Worm (Caenorhabditis elegans) whole organism, L4 larva: ENCODE measurements around the gene nhr-117.
A peak's percentile ranks its signal among the peaks of the same experiment; 100 is the strongest.

Experiments
- F26F4.8 ChIP-seq: fragments of 200-800 bp; sonication (Bioruptor generic); conservative IDR thresholded peaks from 2 replicates; pipeline ENCODE4 v1.3.6; 2022; ENCODE audit warnings: missing genetic modification characterization, missing compliant biosample characterization
- F44E2.7 ChIP-seq: fragments of 200-800 bp; sonication (Bioruptor generic); IDR thresholded peaks from 2 replicates; pipeline ENCODE4 v2.1.2; 2022; ENCODE audit warnings: missing genetic modification characterization, missing compliant biosample characterization
- T20F7.1 ChIP-seq: fragments of 200-800 bp; sonication (Bioruptor generic); optimal IDR thresholded peaks from 2 replicates; lab custom pipeline; 2018; ENCODE audit warnings: mild to moderate bottlenecking, missing genetic modification characterization, missing compliant biosample characterization
- T26A8.4 ChIP-seq: fragments of 200-800 bp; sonication (Bioruptor generic); IDR thresholded peaks from 2 replicates; pipeline ENCODE4 v1.3.6; 2022; ENCODE audit warnings: missing genetic modification characterization, missing compliant biosample characterization
- Y48G9A.11 ChIP-seq: fragments of 200-800 bp; sonication (Bioruptor generic); IDR thresholded peaks from 2 replicates; pipeline ENCODE4 v1.3.6; 2022; ENCODE audit warnings: missing genetic modification reagents, missing genetic modification characterization, missing compliant biosample characterization
- aha-1 ChIP-seq: fragments of 150-350 bp; peaks from one replicate; lab custom pipeline; 2014; ENCODE audit warnings: missing biosample characterization, missing genetic modification characterization
- arid-1 ChIP-seq: fragments of 200-800 bp; sonication (Bioruptor generic); conservative IDR thresholded peaks from 2 replicates; pipeline ENCODE4 v1.3.6; 2022; ENCODE audit warnings: missing genetic modification reagents, missing genetic modification characterization, missing compliant biosample characterization
- ceh-32 ChIP-seq: sonication (generic microtip); optimal IDR thresholded peaks from 2 replicates; lab custom pipeline; 2016; ENCODE audit warnings: mild to moderate bottlenecking, missing genetic modification characterization, missing compliant biosample characterization; ENCODE audit not compliant: poor library complexity
- ceh-44 ChIP-seq: fragments of 200-800 bp; sonication (Bioruptor generic); IDR thresholded peaks from 2 replicates; pipeline ENCODE4 v1.3.6; 2022; ENCODE audit warnings: missing genetic modification reagents, missing genetic modification characterization, missing compliant biosample characterization
- ceh-62 ChIP-seq: sonication (generic microtip); optimal IDR thresholded peaks from 2 replicates; lab custom pipeline; 2017; ENCODE audit warnings: missing biosample characterization, missing genetic modification characterization
- dmd-8 ChIP-seq: fragments of 200-800 bp; sonication (Bioruptor generic); IDR thresholded peaks from 2 replicates; pipeline ENCODE4 v1.3.6; 2022; ENCODE audit warnings: missing genetic modification characterization, missing compliant biosample characterization
- dpl-1 ChIP-seq: fragments of 150-350 bp; optimal IDR thresholded peaks from 2 replicates; lab custom pipeline; 2014; ENCODE audit warnings: missing biosample characterization, missing genetic modification reagents, missing genetic modification characterization
- duxl-1 ChIP-seq: sonication (generic microtip); optimal IDR thresholded peaks from 2 replicates; lab custom pipeline; 2016; ENCODE audit warnings: mild to moderate bottlenecking, missing genetic modification characterization, moderate library complexity, missing compliant biosample characterization; ENCODE audit not compliant: poor library complexity
- dve-1 ChIP-seq: sonication (generic microtip); optimal IDR thresholded peaks from 2 replicates; lab custom pipeline; 2017; ENCODE audit warnings: antibody characterized with exemption, mild to moderate bottlenecking, missing genetic modification characterization, missing compliant biosample characterization; ENCODE audit not compliant: insufficient read depth
- fos-1 ChIP-seq: fragments of 150-350 bp; optimal IDR thresholded peaks from 2 replicates; lab custom pipeline; 2014; ENCODE audit warnings: missing biosample characterization, missing genetic modification characterization
- gei-8 ChIP-seq: fragments of 200-800 bp; sonication (Bioruptor generic); optimal IDR thresholded peaks from 2 replicates; lab custom pipeline; 2018; ENCODE audit warnings: mild to moderate bottlenecking, missing genetic modification characterization, missing compliant biosample characterization
- hif-1 ChIP-seq, 2 experiments: sonication (generic microtip); optimal IDR thresholded peaks; 2 replicates each; lab custom pipeline; 2016 to 2017; ENCODE audit warnings: missing compliant biosample characterization in 2 of 2, missing genetic modification characterization in 2 of 2, missing genetic modification reagents in 2 of 2, missing genotype in 2 of 2, mild to moderate bottlenecking in 1 of 2
- lim-7 ChIP-seq: fragments of 200-800 bp; sonication (Bioruptor generic); IDR thresholded peaks from 2 replicates; pipeline ENCODE4 v1.3.6; 2022; ENCODE audit warnings: missing genetic modification characterization, missing compliant biosample characterization
- lin-1 ChIP-seq: fragments of 200-800 bp; sonication (Bioruptor generic); IDR thresholded peaks from 2 replicates; pipeline ENCODE4 v1.3.6; 2022; ENCODE audit warnings: missing genetic modification reagents, missing genetic modification characterization, missing compliant biosample characterization
- lin-13 ChIP-seq: fragments of 150-350 bp; optimal IDR thresholded peaks from 2 replicates; lab custom pipeline; 2014; ENCODE audit warnings: missing biosample characterization, missing genetic modification reagents, missing genetic modification characterization
- lin-29 ChIP-seq: fragments of 200-800 bp; sonication (Bioruptor generic); IDR thresholded peaks from 2 replicates; pipeline ENCODE4 v1.3.6; 2022; ENCODE audit warnings: missing genetic modification reagents, missing genetic modification characterization, missing compliant biosample characterization
- lin-38 ChIP-seq: fragments of 200-800 bp; sonication (Bioruptor generic); IDR thresholded peaks from 2 replicates; pipeline ENCODE4 v1.3.6; 2022; ENCODE audit warnings: missing genetic modification reagents, missing genetic modification characterization, missing compliant biosample characterization
- madf-5 ChIP-seq, 2 experiments: fragments of 200-800 bp; sonication (Bioruptor generic); IDR thresholded peaks; 2 replicates each; pipeline ENCODE4 v1.3.6; 2022; ENCODE audit warnings: missing compliant biosample characterization in 2 of 2, missing genetic modification characterization in 2 of 2
- mep-1 ChIP-seq: fragments of 150-350 bp; sonication (generic microtip); optimal IDR thresholded peaks from 3 replicates; lab custom pipeline; 2014; ENCODE audit warnings: missing biosample characterization, missing genetic modification characterization
- nhr-237 ChIP-seq: sonication (generic microtip); optimal IDR thresholded peaks from 2 replicates; lab custom pipeline; 2017; ENCODE audit warnings: missing biosample characterization, missing genetic modification characterization
- nhr-77 ChIP-seq: fragments of 150-350 bp; optimal IDR thresholded peaks from 2 replicates; lab custom pipeline; 2014; ENCODE audit warnings: missing biosample characterization, missing genetic modification characterization
- set-16 ChIP-seq: fragments of 200-800 bp; sonication (Bioruptor generic); IDR thresholded peaks from 2 replicates; pipeline ENCODE4 v1.3.6; 2022; ENCODE audit warnings: missing genetic modification reagents, missing genetic modification characterization, missing compliant biosample characterization
- tra-1 ChIP-seq: fragments of 200-800 bp; sonication (Bioruptor generic); IDR thresholded peaks from 2 replicates; pipeline ENCODE4 v1.3.6; 2022; ENCODE audit warnings: missing genetic modification reagents, missing genetic modification characterization, missing compliant biosample characterization
- unc-130 ChIP-seq: sonication (generic microtip); optimal IDR thresholded peaks from 2 replicates; lab custom pipeline; 2016; ENCODE audit warnings: missing genetic modification reagents, missing genetic modification characterization, missing compliant biosample characterization
- unc-62 ChIP-seq, 3 experiments: fragments of 150-350 bp in 1 of 3; sonication (generic microtip); optimal IDR thresholded peaks in 2 of 3; peaks in 1 of 3; 1 replicate in 1 of 3; 2 replicates in 2 of 3; lab custom pipeline; 2014 to 2017; ENCODE audit warnings: missing biosample characterization in 3 of 3, missing genetic modification characterization in 3 of 3, missing genetic modification reagents in 3 of 3, missing genotype in 1 of 3
- ztf-11 ChIP-seq: fragments of 150-350 bp; optimal IDR thresholded peaks from 2 replicates; lab custom pipeline; 2014; ENCODE audit warnings: missing biosample characterization, missing genetic modification characterization
- ztf-7 ChIP-seq: fragments of 150-350 bp; optimal IDR thresholded peaks from 2 replicates; lab custom pipeline; 2014; ENCODE audit warnings: missing biosample characterization, missing genetic modification characterization

Gene nhr-117

ce11 chrV:1579790-1580189 is 41.5 kb downstream of the nhr-117 start:
- TF ChIP-seq arid-1 (GFP tag; lab: Robert Waterston, UW): no peak
- TF ChIP-seq T20F7.1 (GFP tag; lab: Kevin White, UChicago): no peak
- no peak for TF ChIP-seq lin-1
- no peak for TF ChIP-seq ceh-32 (tag; lab: Kevin White, UChicago)
- TF ChIP-seq ceh-62 (tag; lab: Kevin White, UChicago): no peak
- TF ChIP-seq mep-1 (tag; lab: Kevin White, UChicago): no peak
- no peak for TF ChIP-seq T26A8.4 (GFP tag; lab: Robert Waterston, UW)
- no peak for TF ChIP-seq gei-8 (GFP tag; lab: Kevin White, UChicago)
- TF ChIP-seq aha-1: no peak
- TF ChIP-seq F26F4.8 (GFP tag; lab: Robert Waterston, UW): no peak
- no peak for TF ChIP-seq dpl-1
- TF ChIP-seq tra-1 (GFP tag; lab: Robert Waterston, UW): no peak
- no peak for TF ChIP-seq lin-38 (GFP tag; lab: Robert Waterston, UW)
- no peak for TF ChIP-seq unc-130 (GFP tag; lab: Kevin White, UChicago)
- no peak for TF ChIP-seq dve-1 (tag; lab: Kevin White, UChicago)
- no peak for TF ChIP-seq ztf-11 (tag; lab: Kevin White, UChicago)
- no peak for TF ChIP-seq lin-29
- no peak for TF ChIP-seq F44E2.7
- no peak for TF ChIP-seq ztf-7 (tag; lab: Kevin White, UChicago)
- TF ChIP-seq, all 104 proteins: peak for 0

ce11 chrV:1578572-1579230 is 42.6 kb downstream of the nhr-117 start:
- TF ChIP-seq fos-1 (tag; lab: Kevin White, UChicago) (no peak), madf-5 (GFP tag; IDR thresholded peaks at IDR 0.05; lab: Robert Waterston, UW) (0 out of 4 replicates have a peak, but pooled peaks of 1 of the 2 experiments have one; percentile 12)

DNA sequence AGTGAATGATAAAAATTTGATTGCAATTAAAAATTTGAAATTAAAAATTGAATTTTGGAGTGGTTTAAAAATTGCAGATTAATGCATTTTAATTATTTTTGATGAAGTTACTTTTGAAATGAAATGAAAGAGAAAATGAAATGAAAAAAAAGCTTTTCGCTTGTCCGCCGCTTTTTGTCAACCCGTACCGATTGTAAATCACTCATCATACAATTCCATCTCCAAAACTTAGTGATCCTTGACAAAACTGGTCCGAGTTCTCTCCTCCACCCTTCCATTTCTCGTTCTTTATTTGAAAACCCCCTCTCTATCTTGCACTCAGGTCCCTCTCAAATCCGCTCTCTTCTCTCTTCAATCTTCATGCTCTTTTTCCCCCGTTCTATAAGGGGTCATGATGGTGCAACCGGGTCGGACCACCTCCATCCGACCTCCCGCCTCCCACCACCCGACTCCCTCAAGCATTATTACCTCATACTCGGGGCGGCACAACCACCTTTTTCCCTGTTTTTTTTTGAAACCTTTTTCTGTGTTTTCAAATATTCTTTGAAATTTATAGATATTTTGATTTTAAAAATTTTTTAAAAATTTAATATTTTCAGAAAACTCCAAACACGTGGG is 44.1 kb downstream of the nhr-117 start:
- TF ChIP-seq set-16 (GFP tag; lab: Robert Waterston, UW) (peak; percentile 27; the same call in 1 of the 2 replicates), nhr-237 (no peak), unc-62 (GFP tag; optimal IDR thresholded peaks at IDR 0.05 in 1 of 2; lab: Kevin White, UChicago) (peak in 1 of 2 experiments; percentile 36), unc-62 (tag; optimal IDR thresholded peaks at IDR 0.05; lab: Kevin White, UChicago) (no peak), aha-1 (peak; percentile 94), lin-13 (GFP tag; lab: Kevin White, UChicago) (no peak), duxl-1 (tag; lab: Kevin White, UChicago) (no peak)

DNA sequence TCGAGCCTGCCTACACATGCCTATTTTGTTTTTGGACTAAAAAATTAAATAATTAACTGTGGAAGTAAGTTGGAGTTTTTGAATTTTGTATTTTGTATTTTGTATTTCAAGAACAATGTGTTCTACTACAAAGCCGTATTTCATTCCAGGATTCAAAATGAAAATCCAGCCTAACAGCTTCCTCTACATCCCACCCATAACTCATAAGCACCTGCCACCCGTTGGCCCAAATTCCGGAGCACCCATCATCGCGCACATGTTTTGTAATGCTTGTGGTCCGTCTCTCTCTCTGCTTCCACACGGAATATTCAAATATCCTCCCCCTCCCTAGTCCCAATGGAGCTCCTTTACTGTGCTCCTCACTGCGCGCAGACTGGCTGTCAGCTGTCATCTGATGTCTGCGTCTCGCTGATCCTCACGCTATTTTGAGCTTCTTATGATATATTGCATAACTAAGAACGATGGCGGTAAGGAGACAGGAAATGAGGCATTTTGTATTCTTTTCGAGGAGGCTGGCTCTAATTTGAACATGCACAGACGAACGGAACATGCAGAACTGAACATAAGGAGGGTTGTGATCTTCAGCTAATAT is 45.7 kb downstream of the nhr-117 start:
- no peak for TF ChIP-seq lim-7 (GFP tag; lab: Robert Waterston, UW)
- peak in 1 of 2 experiments; percentile 91 for TF ChIP-seq unc-62 (GFP tag; optimal IDR thresholded peaks at IDR 0.05 in 1 of 2; lab: Kevin White, UChicago)
- TF ChIP-seq unc-62 (tag; optimal IDR thresholded peaks at IDR 0.05; lab: Kevin White, UChicago): no peak
- no peak for TF ChIP-seq lin-38 (GFP tag; lab: Robert Waterston, UW)
- TF ChIP-seq dmd-8 (GFP tag; lab: Robert Waterston, UW): no peak

- TF ChIP-seq Y48G9A.11: no peak
- TF ChIP-seq hif-1 (tag; optimal IDR thresholded peaks at IDR 0.05; lab: Kevin White, UChicago): no peak
- peak in 1 of 2 experiments; percentile 41 for TF ChIP-seq unc-62 (GFP tag; optimal IDR thresholded peaks at IDR 0.05 in 1 of 2; lab: Kevin White, UChicago)
- TF ChIP-seq unc-62 (tag; optimal IDR thresholded peaks at IDR 0.05; lab: Kevin White, UChicago): no peak
- no peak for TF ChIP-seq ceh-44
- TF ChIP-seq aha-1: peak; percentile 79
- TF ChIP-seq nhr-77 (tag; lab: Kevin White, UChicago): no peak
These were observed 46.7 kb downstream of the nhr-117 start for ce11 chrV:1574599-1574998.
